Worm (Caenorhabditis elegans) whole organism, midembryonic: ENCODE results near the gene clh-5.

Experiments
- T22C8.4 ChIP-seq: fragments of 200-800 bp; sonication (Bioruptor generic); IDR thresholded peaks from 2 replicates; pipeline ENCODE4 v1.3.6; 2022; ENCODE audit warnings: missing genetic modification characterization, missing compliant biosample characterization
- flt-1 ChIP-seq: fragments of 200-800 bp; sonication (Bioruptor generic); IDR thresholded peaks from 2 replicates; pipeline ENCODE4 v1.3.6; 2022; ENCODE audit warnings: missing genetic modification characterization, missing compliant biosample characterization
- med-1 ChIP-seq: sonication (generic microtip); optimal IDR thresholded peaks from 2 replicates; lab custom pipeline; 2017; ENCODE audit warnings: missing genetic modification characterization, mild to moderate bottlenecking, missing compliant biosample characterization, antibody characterized with exemption, missing genetic modification reagents; ENCODE audit not compliant: insufficient read depth
- ref-1 ChIP-seq: fragments of 200-800 bp; sonication (Bioruptor generic); conservative IDR thresholded peaks from 2 replicates; pipeline ENCODE4 v1.3.6; 2022; ENCODE audit warnings: missing genetic modification reagents, missing genetic modification characterization, missing compliant biosample characterization
- tab-1 ChIP-seq: fragments of 200-800 bp; sonication (Bioruptor generic); IDR thresholded peaks from 2 replicates; pipeline ENCODE4 v1.3.6; 2022; ENCODE audit warnings: missing genetic modification characterization, missing compliant biosample characterization
- ztf-23 ChIP-seq: fragments of 200-800 bp; sonication (Bioruptor generic); IDR thresholded peaks from 2 replicates; pipeline ENCODE4 v1.3.6; 2022; ENCODE audit warnings: missing genetic modification reagents, missing genetic modification characterization, missing compliant biosample characterization
- ztf-29 ChIP-seq: fragments of 200-800 bp; sonication (Bioruptor generic); IDR thresholded peaks from 2 replicates; pipeline ENCODE4 v1.3.6; 2022; ENCODE audit warnings: missing genetic modification reagents, missing genetic modification characterization, missing compliant biosample characterization

DNA sequence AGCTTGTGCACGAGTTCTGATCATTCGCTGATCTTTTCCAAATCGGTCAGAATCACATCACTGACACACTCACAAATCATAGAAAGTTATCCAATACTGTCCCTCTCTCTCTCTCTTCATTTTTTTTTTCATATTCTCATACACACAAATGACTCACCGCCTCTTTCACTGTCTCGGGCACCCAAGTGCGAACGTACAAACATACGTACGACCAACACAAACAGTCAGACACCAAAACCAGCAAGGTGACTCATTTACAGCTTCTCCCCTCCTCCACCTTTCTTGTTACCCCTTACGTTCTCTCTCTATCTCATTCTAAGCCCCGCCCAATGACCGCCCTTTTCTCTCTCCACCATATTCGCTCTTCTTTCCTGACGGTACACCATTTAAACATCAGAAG is 28.6 kb upstream of the clh-5 start:
- no peak for TF ChIP-seq flt-1
- TF ChIP-seq med-1, result no peak
- TF ChIP-seq ztf-23 (GFP tag; lab: Robert Waterston, UW), result no peak
- no peak for TF ChIP-seq ztf-29 (GFP tag; lab: Robert Waterston, UW)
- no peak for TF ChIP-seq T22C8.4 (GFP tag; lab: Robert Waterston, UW)
- no peak for TF ChIP-seq ref-1 (GFP tag; lab: Robert Waterston, UW)
- TF ChIP-seq tab-1 (GFP tag; lab: Robert Waterston, UW), result no peak
